Fruit fly (Drosophila melanogaster): ENCODE data around the gene vvl.

DNA sequence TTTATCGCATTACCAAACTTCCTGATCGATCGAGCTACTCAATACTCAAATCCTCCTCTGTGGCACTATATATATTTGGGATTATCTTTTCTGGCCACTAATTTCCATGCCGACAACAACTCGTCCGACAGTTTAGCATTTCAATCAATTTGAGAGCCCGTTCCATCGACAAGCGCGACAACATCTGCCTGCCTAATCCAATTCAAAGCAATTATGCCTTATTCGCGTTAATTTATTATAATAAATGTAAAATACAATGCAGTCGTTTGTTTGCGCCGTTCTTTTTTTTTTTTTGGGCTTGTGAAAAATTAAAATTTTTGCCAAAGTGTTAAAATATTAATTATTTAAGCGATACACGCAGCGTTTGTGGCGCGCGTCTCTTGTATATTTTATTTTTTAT, 21.1 kb downstream of the vvl start:
- no peak for TF ChIP-seq CG8478 (optimal IDR thresholded peaks at IDR 0.05)
- no peak for TF ChIP-seq psq (optimal IDR thresholded peaks at IDR 0.05)
- TF ChIP-seq EcR (GFP tag; optimal IDR thresholded peaks at IDR 0.05): no peak

Measured in whole organism.